Worm (Caenorhabditis elegans): Measurements from ENCODE around the gene nipi-4.

ce11 chrV:7822655-7823054, 48.0 kb downstream of the nipi-4 start:
- TF ChIP-seq ama-1 (optimal IDR thresholded peaks at IDR 0.05): no peak
- no peak for TF ChIP-seq ceh-36 (tag; optimal IDR thresholded peaks at IDR 0.05)
- TF ChIP-seq pes-1 (GFP tag; IDR thresholded peaks at IDR 0.05): no peak
- TF ChIP-seq ceh-13 (GFP tag; optimal IDR thresholded peaks at IDR 0.05): no peak
- TF ChIP-seq aly-1 (tag; optimal IDR thresholded peaks at IDR 0.05): no peak
- TF ChIP-seq scrt-1 (GFP tag; IDR thresholded peaks at IDR 0.05): no peak
- TF ChIP-seq B0310.2 (tag; optimal IDR thresholded peaks at IDR 0.05): no peak
- no peak for TF ChIP-seq sea-1 (GFP tag; conservative IDR thresholded peaks at IDR 0.05)
- TF ChIP-seq ets-7 (tag; optimal IDR thresholded peaks at IDR 0.05): no peak
- no peak for TF ChIP-seq F13C5.2 (tag; optimal IDR thresholded peaks at IDR 0.05)
- TF ChIP-seq tra-4 (tag; optimal IDR thresholded peaks at IDR 0.05): no peak
- no peak for TF ChIP-seq tbx-11 (GFP tag; IDR thresholded peaks at IDR 0.05)

Measured in whole organism, early embryonic.